Worm (Caenorhabditis elegans) whole organism, mixed stage, embryonic: ENCODE data around the gene odr-2.
"Not testable (repeated sequence)": the region's sequence is repeated elsewhere in the genome, so short reads cannot be mapped to it uniquely, and the experiment has no call there.

Experiments
- M03D4.4 ChIP-seq: sonication (generic microtip); optimal IDR thresholded peaks from 2 replicates; lab custom pipeline; 2017; ENCODE audit warnings: mild to moderate bottlenecking, missing genetic modification characterization, missing compliant biosample characterization
- bed-3 ChIP-seq: fragments of 200-800 bp; sonication (Bioruptor generic); optimal IDR thresholded peaks from 3 replicates; lab custom pipeline; 2018; ENCODE audit warnings: mild to moderate bottlenecking, missing genetic modification characterization, moderate library complexity, missing compliant biosample characterization
- blmp-1 ChIP-seq: fragments of 150-350 bp; optimal IDR thresholded peaks from 2 replicates; lab custom pipeline; 2014; ENCODE audit warnings: missing biosample characterization, missing genetic modification characterization
- ceh-39 ChIP-seq: fragments of 150-350 bp; optimal IDR thresholded peaks from 2 replicates; lab custom pipeline; 2014; ENCODE audit warnings: missing biosample characterization, missing genetic modification characterization
- ceh-43 ChIP-seq: fragments of 200-800 bp; sonication (Bioruptor generic); optimal IDR thresholded peaks from 2 replicates; lab custom pipeline; 2018; ENCODE audit warnings: mild to moderate bottlenecking, missing genetic modification characterization, moderate library complexity, missing compliant biosample characterization
- ceh-83 ChIP-seq: fragments of 200-800 bp; sonication (Bioruptor generic); optimal IDR thresholded peaks from 2 replicates; lab custom pipeline; 2018; ENCODE audit warnings: mild to moderate bottlenecking, missing genetic modification characterization, missing compliant biosample characterization
- ces-1 ChIP-seq: fragments of 150-350 bp; optimal IDR thresholded peaks from 2 replicates; lab custom pipeline; 2014; ENCODE audit warnings: missing biosample characterization, missing genetic modification reagents, missing genetic modification characterization
- cnd-1 ChIP-seq: fragments of 200-800 bp; sonication (Bioruptor generic); optimal IDR thresholded peaks from 2 replicates; lab custom pipeline; 2018; ENCODE audit warnings: mild to moderate bottlenecking, missing genetic modification characterization, missing compliant biosample characterization
- flh-1 ChIP-seq: fragments of 200-800 bp; sonication (Bioruptor generic); optimal IDR thresholded peaks from 2 replicates; lab custom pipeline; 2018; ENCODE audit warnings: mild to moderate bottlenecking, missing genetic modification characterization, moderate library complexity, missing compliant biosample characterization
- ham-2 ChIP-seq: fragments of 200-800 bp; sonication (Bioruptor generic); optimal IDR thresholded peaks from 2 replicates; lab custom pipeline; 2018; ENCODE audit warnings: mild to moderate bottlenecking, missing genetic modification characterization, missing compliant biosample characterization
- hlh-1 ChIP-seq: fragments of 150-350 bp; optimal IDR thresholded peaks from 2 replicates; lab custom pipeline; 2014; ENCODE audit warnings: missing biosample characterization, missing genetic modification reagents, missing genetic modification characterization
- lin-13 ChIP-seq: fragments of 150-350 bp; optimal IDR thresholded peaks from 2 replicates; lab custom pipeline; 2014; ENCODE audit warnings: missing biosample characterization, missing genetic modification characterization
- lin-32 ChIP-seq: fragments of 200-800 bp; sonication (Bioruptor generic); optimal IDR thresholded peaks from 2 replicates; lab custom pipeline; 2018; ENCODE audit warnings: mild to moderate bottlenecking, missing genetic modification characterization, missing compliant biosample characterization
- lsy-2 ChIP-seq: fragments of 150-350 bp; optimal IDR thresholded peaks from 2 replicates; lab custom pipeline; 2014; ENCODE audit warnings: missing biosample characterization, missing genetic modification characterization
- mab-5 ChIP-seq: fragments of 150-350 bp; optimal IDR thresholded peaks from 2 replicates; lab custom pipeline; 2014; ENCODE audit warnings: missing biosample characterization, missing genetic modification characterization
- mep-1 ChIP-seq: fragments of 150-350 bp; optimal IDR thresholded peaks from 2 replicates; lab custom pipeline; 2017; ENCODE audit warnings: missing biosample characterization, missing genetic modification reagents, missing genetic modification characterization, inconsistent platforms
- mls-2 ChIP-seq: sonication (generic microtip); optimal IDR thresholded peaks from 2 replicates; lab custom pipeline; 2016; ENCODE audit warnings: mild to moderate bottlenecking, missing genetic modification characterization, moderate library complexity, missing compliant biosample characterization
- nhr-12 ChIP-seq: fragments of 150-350 bp; optimal IDR thresholded peaks from 2 replicates; lab custom pipeline; 2014; ENCODE audit warnings: missing biosample characterization, missing genetic modification characterization
- nhr-2 ChIP-seq: fragments of 150-350 bp; optimal IDR thresholded peaks from 2 replicates; lab custom pipeline; 2014; ENCODE audit warnings: missing biosample characterization, missing genetic modification characterization
- nhr-237 ChIP-seq: fragments of 150-350 bp; optimal IDR thresholded peaks from 2 replicates; lab custom pipeline; 2014; ENCODE audit warnings: missing biosample characterization, missing genetic modification characterization
- nhr-28 ChIP-seq: fragments of 150-350 bp; optimal IDR thresholded peaks from 2 replicates; lab custom pipeline; 2014; ENCODE audit warnings: missing biosample characterization, missing genetic modification characterization
- nhr-76 ChIP-seq: sonication (generic microtip); optimal IDR thresholded peaks from 2 replicates; lab custom pipeline; 2017; ENCODE audit warnings: missing biosample characterization, missing genetic modification characterization
- pha-4 ChIP-seq: fragments of 150-350 bp; optimal IDR thresholded peaks from 2 replicates; lab custom pipeline; 2018; ENCODE audit warnings: missing biosample characterization, missing genetic modification reagents, missing genetic modification characterization
- sem-2 ChIP-seq: fragments of 200-800 bp; sonication (Bioruptor generic); optimal IDR thresholded peaks from 2 replicates; lab custom pipeline; 2018; ENCODE audit warnings: mild to moderate bottlenecking, missing genetic modification characterization, missing compliant biosample characterization
- snpc-4 ChIP-seq: fragments of 150-350 bp; optimal IDR thresholded peaks from 2 replicates; lab custom pipeline; 2014; ENCODE audit warnings: missing biosample characterization, missing genetic modification characterization
- sptf-1 ChIP-seq: sonication (generic microtip); optimal IDR thresholded peaks from 2 replicates; lab custom pipeline; 2017; ENCODE audit warnings: mild to moderate bottlenecking, missing genetic modification characterization, moderate library complexity, missing compliant biosample characterization
- tbx-8 ChIP-seq: fragments of 200-800 bp; sonication (Bioruptor generic); optimal IDR thresholded peaks from 2 replicates; lab custom pipeline; 2018; ENCODE audit warnings: mild to moderate bottlenecking, missing genetic modification characterization, moderate library complexity, missing compliant biosample characterization
- unc-120 ChIP-seq: sonication (generic microtip); optimal IDR thresholded peaks from 2 replicates; lab custom pipeline; 2017; ENCODE audit warnings: missing genetic modification characterization, missing compliant biosample characterization; ENCODE audit not compliant: poor library complexity, severe bottlenecking
- unc-39 ChIP-seq: fragments of 150-350 bp; optimal IDR thresholded peaks from 2 replicates; lab custom pipeline; 2014; ENCODE audit warnings: missing biosample characterization, missing genetic modification characterization
- unc-62 ChIP-seq: fragments of 150-350 bp; optimal IDR thresholded peaks from 2 replicates; lab custom pipeline; 2014; ENCODE audit warnings: missing biosample characterization, missing genetic modification reagents, missing genetic modification characterization
- ztf-11 ChIP-seq: fragments of 150-350 bp; optimal IDR thresholded peaks from 2 replicates; lab custom pipeline; 2014; ENCODE audit warnings: missing biosample characterization, missing genetic modification characterization

Gene odr-2

DNA sequence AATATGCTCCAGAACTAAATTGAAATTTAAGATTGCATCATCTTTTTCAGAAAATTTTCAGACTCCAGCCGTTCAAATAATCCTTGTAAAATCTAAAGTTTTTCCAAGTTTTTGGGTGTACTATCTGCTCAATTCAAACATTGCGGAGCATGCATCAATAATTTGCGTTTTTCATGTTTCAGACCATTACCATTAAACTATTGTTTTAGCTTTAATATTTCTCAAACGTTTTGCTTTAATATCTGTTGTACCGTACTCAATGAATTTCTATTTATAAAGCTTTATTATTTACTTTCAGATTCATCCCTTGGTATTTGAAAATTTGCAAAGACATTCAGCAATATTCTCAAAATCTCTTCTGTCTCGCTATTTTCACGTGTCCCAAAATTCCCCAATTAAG lies at the start of gene odr-2:
Gene odr-2, plus strand, starts transcription at position 301 of the 400 bp plus-strand sequence.
- TF ChIP-seq M03D4.4 (tag; lab: Kevin White, UChicago) = no peak
- TF ChIP-seq mab-5 (tag; lab: Kevin White, UChicago) = no peak
- no peak for TF ChIP-seq ceh-39
- TF ChIP-seq ceh-83 (GFP tag; lab: Kevin White, UChicago) = no peak
- no peak for TF ChIP-seq cnd-1 (tag; lab: Kevin White, UChicago)
- no peak for TF ChIP-seq ceh-43 (GFP tag; lab: Kevin White, UChicago)
- TF ChIP-seq nhr-28 (tag; lab: Kevin White, UChicago) = no peak
- no peak for TF ChIP-seq lin-32 (GFP tag; lab: Kevin White, UChicago)
- no peak for TF ChIP-seq ham-2
- TF ChIP-seq mls-2 (tag; lab: Kevin White, UChicago) = no peak
- TF ChIP-seq sem-2 (GFP tag; lab: Kevin White, UChicago) = no peak
- TF ChIP-seq unc-62 = no peak
- TF ChIP-seq snpc-4 = no peak

DNA sequence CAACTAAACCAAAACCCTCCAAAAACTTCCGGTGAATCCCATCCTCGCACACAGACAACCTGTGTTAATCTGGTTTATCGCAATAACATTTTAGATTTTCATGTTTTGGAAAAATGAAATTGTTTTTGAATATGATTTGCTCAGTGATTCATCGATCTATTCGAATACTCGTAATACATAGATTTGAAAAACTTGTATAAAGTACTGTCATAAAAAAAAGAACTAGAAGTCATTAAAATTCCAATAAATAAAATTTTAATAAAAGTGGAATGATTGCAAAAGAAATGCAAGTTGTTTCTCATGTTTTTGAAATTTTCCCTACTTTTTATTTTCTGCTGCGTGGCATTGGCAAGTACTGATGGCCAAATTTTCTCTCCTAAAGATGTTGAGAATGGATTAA lies 48.7 kb upstream of the odr-2 start, which contains the start of gene spig-8:
Gene spig-8, plus strand, starts transcription at position 301 of the 400 bp plus-strand sequence.
- TF ChIP-seq lsy-2 (tag; lab: Kevin White, UChicago) (no peak), mab-5 (tag; lab: Kevin White, UChicago) (no peak), lin-13 (tag; lab: Kevin White, UChicago) (no peak), sptf-1 (tag; lab: Kevin White, UChicago) (no peak), flh-1 (GFP tag; lab: Kevin White, UChicago) (no peak), ceh-83 (GFP tag; lab: Kevin White, UChicago) (no peak), ces-1 (GFP tag; lab: Kevin White, UChicago) (no peak), tbx-8 (GFP tag; lab: Kevin White, UChicago) (no peak), blmp-1 (tag; lab: Kevin White, UChicago) (no peak), pha-4 (tag; lab: Kevin White, UChicago) (no peak), bed-3 (GFP tag; lab: Kevin White, UChicago) (no peak), sem-2 (GFP tag; lab: Kevin White, UChicago) (no peak), nhr-28 (tag; lab: Kevin White, UChicago) (no peak), unc-39 (tag; lab: Kevin White, UChicago) (no peak), unc-120 (tag; lab: Kevin White, UChicago) (no peak), nhr-12 (tag; lab: Kevin White, UChicago) (no peak), ceh-43 (GFP tag; lab: Kevin White, UChicago) (no peak), hlh-1 (tag; lab: Kevin White, UChicago) (no peak)
- TF ChIP-seq, all 35 proteins: peak for 0

DNA sequence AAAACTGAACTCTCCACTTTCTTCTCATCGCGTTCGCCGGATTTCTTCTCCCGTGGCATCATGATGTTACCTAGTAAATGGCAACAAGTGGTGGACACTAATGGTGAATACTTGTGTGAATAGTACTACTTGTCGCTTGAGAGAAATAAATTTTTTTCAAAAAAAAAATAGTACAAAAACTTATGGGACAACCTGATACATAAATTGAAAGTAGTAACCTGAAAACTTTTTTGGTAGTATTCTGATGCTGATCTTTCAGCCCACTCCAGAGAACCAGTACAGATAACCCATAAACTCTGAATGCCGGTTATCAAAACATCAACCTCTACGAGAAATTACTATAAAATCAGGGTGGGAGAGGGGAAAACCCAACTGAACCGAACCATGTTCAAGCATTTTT lies 45.6 kb upstream of the odr-2 start, which contains the start of gene Y57E12AL.2:
Gene Y57E12AL.2, plus strand, starts transcription at position 301 of the 400 bp plus-strand sequence.
- not testable (repeated sequence) for TF ChIP-seq hlh-1 (tag; lab: Kevin White, UChicago); bed-3 (GFP tag; lab: Kevin White, UChicago); sptf-1 (tag; lab: Kevin White, UChicago)

DNA sequence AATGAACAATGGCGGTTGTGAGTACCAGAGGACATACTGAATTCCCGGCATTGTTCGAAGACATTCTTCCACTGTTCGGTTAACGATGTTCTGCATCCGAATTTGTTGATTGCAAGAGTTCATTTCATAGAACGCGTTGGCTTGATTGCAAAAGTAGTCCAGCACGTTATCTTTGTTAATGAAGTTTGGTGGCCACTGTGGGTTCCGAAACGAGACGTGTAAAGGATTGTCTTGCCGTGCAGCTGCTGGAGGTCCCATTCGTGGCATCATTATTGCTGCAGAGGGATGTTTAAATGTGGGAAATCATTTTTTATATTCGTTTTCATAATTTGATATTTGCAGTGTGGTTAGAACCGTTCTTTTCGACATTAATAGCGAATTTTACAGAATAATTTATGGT lies 44.0 kb upstream of the odr-2 start, which contains the start of gene mdt-6:
Gene mdt-6, minus strand, starts transcription at position 275 of the 400 bp plus-strand sequence.
- no peak for TF ChIP-seq nhr-237
- no peak for TF ChIP-seq bed-3 (GFP tag; lab: Kevin White, UChicago)
- no peak for TF ChIP-seq lsy-2 (tag; lab: Kevin White, UChicago)
- no peak for TF ChIP-seq unc-39 (tag; lab: Kevin White, UChicago)
- no peak for TF ChIP-seq ztf-11
- TF ChIP-seq mep-1 (tag; lab: Kevin White, UChicago) = no peak
- no peak for TF ChIP-seq nhr-76
- no peak for TF ChIP-seq nhr-28 (tag; lab: Kevin White, UChicago)
- TF ChIP-seq nhr-2 = no peak
- no peak for TF ChIP-seq unc-62
- no peak for TF ChIP-seq pha-4 (tag; lab: Kevin White, UChicago)
- TF ChIP-seq blmp-1 (tag; lab: Kevin White, UChicago) = no peak
- no peak for TF ChIP-seq unc-120 (tag; lab: Kevin White, UChicago)
- TF ChIP-seq ham-2 = no peak
- no peak for TF ChIP-seq nhr-12 (tag; lab: Kevin White, UChicago)
- TF ChIP-seq flh-1 (GFP tag; lab: Kevin White, UChicago) = no peak
- TF ChIP-seq M03D4.4 (tag; lab: Kevin White, UChicago) = no peak
- TF ChIP-seq sptf-1 (tag; lab: Kevin White, UChicago) = no peak
- no peak for TF ChIP-seq cnd-1 (tag; lab: Kevin White, UChicago)
